Fruit fly (Drosophila melanogaster) whole organism, embryonic: Measurements from ENCODE around the gene ben.

ENCODE experiments used
- Atf-2 ChIP-seq: fragments of 200-800 bp; sonication (Bioruptor generic); optimal IDR thresholded peaks from 2 replicates; lab custom pipeline; 2016; ENCODE audit warnings: missing biosample characterization, missing genetic modification characterization
- Bteb2 ChIP-seq: fragments of 200-800 bp; sonication (Bioruptor generic); optimal IDR thresholded peaks from 2 replicates; lab custom pipeline; 2016; ENCODE audit warnings: missing biosample characterization, missing genetic modification characterization
- CG10267 ChIP-seq: fragments of 200-800 bp; sonication (Bioruptor generic); optimal IDR thresholded peaks from 2 replicates; lab custom pipeline; 2018; ENCODE audit warnings: missing biosample characterization, mild to moderate bottlenecking, missing genetic modification characterization, moderate library complexity
- CG11504 ChIP-seq: fragments of 200-800 bp; sonication (Bioruptor generic); optimal IDR thresholded peaks from 3 replicates; lab custom pipeline; 2019; ENCODE audit warnings: missing biosample characterization, mild to moderate bottlenecking, missing genetic modification characterization, moderate library complexity
- CG13123 ChIP-seq: fragments of 200-800 bp; sonication (Bioruptor generic); optimal IDR thresholded peaks from 2 replicates; lab custom pipeline; 2016; ENCODE audit warnings: missing biosample characterization, missing genetic modification characterization
- CG13894 ChIP-seq: fragments of 200-800 bp; sonication (Bioruptor generic); optimal IDR thresholded peaks from 3 replicates; lab custom pipeline; 2018; ENCODE audit warnings: missing biosample characterization, mild to moderate bottlenecking, missing genetic modification characterization, moderate library complexity
- CG14441 ChIP-seq: fragments of 200-800 bp; sonication (Bioruptor generic); IDR thresholded peaks from 2 replicates; pipeline ENCODE4 v1.3.6; 2022; ENCODE audit warnings: missing biosample characterization, missing genetic modification characterization
- CG17912 ChIP-seq: fragments of 200-800 bp; sonication (Bioruptor generic); optimal IDR thresholded peaks from 2 replicates; lab custom pipeline; 2018; ENCODE audit warnings: missing biosample characterization, mild to moderate bottlenecking, missing genetic modification characterization
- CG1832 ChIP-seq: fragments of 200-800 bp; sonication (Bioruptor generic); optimal IDR thresholded peaks from 2 replicates; lab custom pipeline; 2017; ENCODE audit warnings: missing biosample characterization, mild to moderate bottlenecking, missing genetic modification characterization, inconsistent platforms
- CG2199 ChIP-seq: fragments of 200-800 bp; sonication (Bioruptor generic); IDR thresholded peaks from 3 replicates; pipeline ENCODE4 v1.3.6; 2022; ENCODE audit warnings: missing biosample characterization, missing genetic modification characterization
- CG2712 ChIP-seq: fragments of 200-800 bp; optimal IDR thresholded peaks from 3 replicates; lab custom pipeline; 2019; ENCODE audit warnings: missing biosample characterization, mild to moderate bottlenecking, missing genetic modification characterization, moderate library complexity
- CG32772 ChIP-seq: fragments of 200-800 bp; sonication (Bioruptor generic); IDR thresholded peaks from 2 replicates; pipeline ENCODE4 v1.3.6; 2022; ENCODE audit warnings: missing biosample characterization, missing genetic modification characterization
- CG4404 ChIP-seq: fragments of 200-800 bp; sonication (Bioruptor generic); IDR thresholded peaks from 2 replicates; pipeline ENCODE4 v1.3.6; 2022; ENCODE audit warnings: missing biosample characterization, missing genetic modification characterization
- CG7271 ChIP-seq: fragments of 200-800 bp; sonication (Bioruptor generic); optimal IDR thresholded peaks from 2 replicates; lab custom pipeline; 2018; ENCODE audit warnings: missing biosample characterization, mild to moderate bottlenecking, missing genetic modification characterization, moderate library complexity
- CG7786 ChIP-seq: fragments of 200-800 bp; sonication (Bioruptor generic); optimal IDR thresholded peaks from 2 replicates; lab custom pipeline; 2016; ENCODE audit warnings: missing biosample characterization, missing genetic modification characterization
- CG7839 ChIP-seq: fragments of 200-800 bp; sonication (Bioruptor generic); optimal IDR thresholded peaks from 3 replicates; lab custom pipeline; 2018; ENCODE audit warnings: missing biosample characterization, mild to moderate bottlenecking, missing genetic modification characterization, moderate library complexity
- CG9215 ChIP-seq: fragments of 200-800 bp; sonication (Bioruptor generic); IDR thresholded peaks from 2 replicates; pipeline ENCODE4 v1.3.6; 2022; ENCODE audit warnings: missing biosample characterization, missing genetic modification characterization
- Deaf1 ChIP-seq: fragments of 200-800 bp; optimal IDR thresholded peaks from 3 replicates; lab custom pipeline; 2019; ENCODE audit warnings: missing biosample characterization, mild to moderate bottlenecking, missing genetic modification characterization, moderate library complexity
- Dip2 ChIP-seq: fragments of 200-800 bp; sonication (Bioruptor generic); IDR thresholded peaks from 2 replicates; pipeline ENCODE4 v1.3.6; 2022; ENCODE audit warnings: missing biosample characterization, missing genetic modification characterization
- Drgx ChIP-seq: fragments of 200-800 bp; sonication (Bioruptor generic); IDR thresholded peaks from 2 replicates; pipeline ENCODE4 v1.3.6; 2022; ENCODE audit warnings: missing biosample characterization, missing genetic modification characterization
- ERR ChIP-seq: fragments of 200-800 bp; sonication (Bioruptor generic); optimal IDR thresholded peaks from 2 replicates; lab custom pipeline; 2016; ENCODE audit warnings: missing biosample characterization, missing genetic modification characterization
- GATAe ChIP-seq: fragments of 200-800 bp; sonication (Bioruptor generic); conservative IDR thresholded peaks from 2 replicates; pipeline ENCODE4 v1.3.6; 2022; ENCODE audit warnings: missing biosample characterization, missing genetic modification characterization
- Gug ChIP-seq: fragments of 200-800 bp; sonication (Bioruptor generic); IDR thresholded peaks from 4 replicates; pipeline ENCODE4 v1.3.6; 2022; ENCODE audit warnings: missing biosample characterization, missing genetic modification characterization
- Hey ChIP-seq: fragments of 200-800 bp; sonication (Bioruptor generic); optimal IDR thresholded peaks from 3 replicates; lab custom pipeline; 2018; ENCODE audit warnings: missing biosample characterization, mild to moderate bottlenecking, missing genetic modification characterization
- Hr3 ChIP-seq: fragments of 200-800 bp; sonication (Bioruptor generic); optimal IDR thresholded peaks from 3 replicates; lab custom pipeline; 2016; ENCODE audit warnings: missing biosample characterization, missing genetic modification characterization
- Jarid2 ChIP-seq: fragments of 200-800 bp; sonication (Bioruptor generic); optimal IDR thresholded peaks from 3 replicates; lab custom pipeline; 2017; ENCODE audit warnings: mild to moderate bottlenecking, missing biosample characterization, missing genetic modification reagents, missing genetic modification characterization
- Kr ChIP-seq: fragments of 200-800 bp; sonication (Bioruptor generic); optimal IDR thresholded peaks from 2 replicates; lab custom pipeline; 2017; ENCODE audit warnings: missing biosample characterization, mild to moderate bottlenecking, missing genetic modification characterization
- Sry-δ ChIP-seq: fragments of 200-800 bp; sonication (Bioruptor generic); optimal IDR thresholded peaks from 2 replicates; lab custom pipeline; 2016; ENCODE audit warnings: missing biosample characterization, missing genetic modification characterization
- Tbp ChIP-seq: fragments of >200 bp; optimal IDR thresholded peaks from 2 replicates; lab custom pipeline; 2018; ENCODE audit warnings: missing biosample characterization, missing genetic modification characterization
- Trl ChIP-seq, 3 experiments: fragments of >200 bp in 2 of 3; fragments of 200-800 bp in 1 of 3; sonication (Bioruptor generic) in 1 of 3; optimal IDR thresholded peaks; 2 replicates in 1 of 3; 3 replicates in 2 of 3; lab custom pipeline; 2016 to 2017; ENCODE audit warnings: missing biosample characterization in 1 of 3, missing genetic modification characterization in 1 of 3
- bsh ChIP-seq, 2 experiments: fragments of 200-800 bp; sonication (Bioruptor generic); optimal IDR thresholded peaks; 2 replicates each; lab custom pipeline; 2017 to 2018; ENCODE audit warnings: mild to moderate bottlenecking in 2 of 2, missing biosample characterization in 2 of 2, missing genetic modification characterization in 2 of 2, moderate library complexity in 1 of 2
- cg ChIP-seq: fragments of 200-800 bp; sonication (Bioruptor generic); optimal IDR thresholded peaks from 3 replicates; lab custom pipeline; 2019; ENCODE audit warnings: missing biosample characterization, mild to moderate bottlenecking, missing genetic modification characterization, moderate library complexity
- chm ChIP-seq: fragments of 200-800 bp; sonication (Bioruptor generic); IDR thresholded peaks from 2 replicates; pipeline ENCODE4 v1.3.6; 2022; ENCODE audit warnings: missing biosample characterization, missing genetic modification characterization
- dati ChIP-seq: fragments of 200-800 bp; sonication (Bioruptor generic); IDR thresholded peaks from 2 replicates; pipeline ENCODE4 v1.3.6; 2022; ENCODE audit warnings: missing biosample characterization, missing genetic modification characterization
- disco-r ChIP-seq: fragments of 200-800 bp; sonication (Bioruptor generic); optimal IDR thresholded peaks from 2 replicates; lab custom pipeline; 2016; ENCODE audit warnings: missing biosample characterization, missing genetic modification characterization
- esg ChIP-seq: fragments of 200-800 bp; sonication (Bioruptor generic); conservative IDR thresholded peaks from 2 replicates; pipeline ENCODE4 v1.3.6; 2022; ENCODE audit warnings: missing biosample characterization, missing genetic modification characterization
- gsb ChIP-seq: fragments of 200-800 bp; sonication (Bioruptor generic); IDR thresholded peaks from 2 replicates; pipeline ENCODE4 v1.3.6; 2022; ENCODE audit warnings: missing biosample characterization, missing genetic modification characterization
- gsb-n ChIP-seq: fragments of 200-800 bp; sonication (Bioruptor generic); optimal IDR thresholded peaks from 3 replicates; lab custom pipeline; 2018; ENCODE audit warnings: missing biosample characterization, mild to moderate bottlenecking, missing genetic modification characterization
- insv ChIP-seq, 2 experiments: fragments of 200-800 bp; sonication (Bioruptor generic); optimal IDR thresholded peaks; 3 replicates each; lab custom pipeline; 2016 to 2018; ENCODE audit warnings: missing biosample characterization in 2 of 2, missing genetic modification characterization in 2 of 2
- kay ChIP-seq: fragments of 200-800 bp; sonication (Bioruptor generic); optimal IDR thresholded peaks from 2 replicates; lab custom pipeline; 2016; ENCODE audit warnings: missing biosample characterization, missing genetic modification characterization
- nmo ChIP-seq: fragments of 200-800 bp; sonication (Bioruptor generic); optimal IDR thresholded peaks from 2 replicates; lab custom pipeline; 2018; ENCODE audit warnings: missing biosample characterization, mild to moderate bottlenecking, missing genetic modification characterization, moderate library complexity
- nom ChIP-seq: fragments of 200-800 bp; sonication (Bioruptor generic); optimal IDR thresholded peaks from 2 replicates; lab custom pipeline; 2017; ENCODE audit warnings: missing biosample characterization, missing genetic modification characterization, mild to moderate bottlenecking, moderate library complexity, missing genetic modification reagents
- pros ChIP-seq: fragments of 200-800 bp; sonication (Bioruptor generic); optimal IDR thresholded peaks from 3 replicates; lab custom pipeline; 2019; ENCODE audit warnings: missing biosample characterization, mild to moderate bottlenecking, missing genetic modification characterization, moderate library complexity
- ranshi ChIP-seq: fragments of 200-800 bp; sonication (Bioruptor generic); IDR thresholded peaks from 2 replicates; pipeline ENCODE4 v1.3.6; 2022; ENCODE audit warnings: missing biosample characterization, missing genetic modification characterization
- row ChIP-seq: fragments of 200-800 bp; sonication (Bioruptor generic); IDR thresholded peaks from 3 replicates; pipeline ENCODE4 v1.3.6; 2022; ENCODE audit warnings: missing biosample characterization, missing genetic modification characterization
- sens-2 ChIP-seq: fragments of 200-800 bp; sonication (Bioruptor generic); IDR thresholded peaks from 2 replicates; pipeline ENCODE4 v1.3.6; 2022; ENCODE audit warnings: missing biosample characterization, missing genetic modification characterization
- tll ChIP-seq, 2 experiments: fragments of 200-800 bp in 1 of 2; fragments of >200 bp in 1 of 2; sonication (Bioruptor generic) in 1 of 2; optimal IDR thresholded peaks; 2 replicates each; lab custom pipeline; 2017 to 2019; ENCODE audit warnings: missing biosample characterization in 2 of 2, missing genetic modification characterization in 2 of 2, mild to moderate bottlenecking in 1 of 2, moderate library complexity in 1 of 2
- tx ChIP-seq: fragments of 200-800 bp; sonication (Bioruptor generic); optimal IDR thresholded peaks from 2 replicates; lab custom pipeline; 2016; ENCODE audit warnings: missing biosample characterization, missing genetic modification characterization
- z ChIP-seq: fragments of 200-800 bp; sonication (Bioruptor generic); IDR thresholded peaks from 3 replicates; pipeline ENCODE4 v1.3.6; 2022; ENCODE audit warnings: missing biosample characterization, missing genetic modification characterization
- zen ChIP-seq: fragments of 200-800 bp; sonication (Bioruptor generic); optimal IDR thresholded peaks from 3 replicates; lab custom pipeline; 2018; ENCODE audit warnings: missing biosample characterization, mild to moderate bottlenecking, missing genetic modification characterization, moderate library complexity

The ben gene

dm6 chrX:13993144-13993700 lies 2.9 kb upstream of the ben start:
- no peak for TF ChIP-seq Dip2 (GFP tag; lab: Robert Waterston, UW)
- peak in 1 of 2 experiments; percentile 76 for TF ChIP-seq insv (GFP tag; optimal IDR thresholded peaks at IDR 0.05; lab: Kevin White, UChicago)
- no peak for TF ChIP-seq Gug (GFP tag; lab: Robert Waterston, UW)
- no peak for TF ChIP-seq CG4404
- TF ChIP-seq Hr3 (GFP tag; lab: Kevin White, UChicago), result no peak
- TF ChIP-seq Tbp, result no peak
- peak; percentile 97 for TF ChIP-seq nom (GFP tag; lab: Kevin White, UChicago)
- no peak for TF ChIP-seq CG2712
- peak in 1 of 2 experiments; percentile 95 for TF ChIP-seq bsh (GFP tag; optimal IDR thresholded peaks at IDR 0.05; lab: Kevin White, UChicago)
- TF ChIP-seq Hey (tag; lab: Kevin White, UChicago), result no peak
- no peak for TF ChIP-seq Kr
- no peak for TF ChIP-seq kay (GFP tag; lab: Kevin White, UChicago)
- no peak for TF ChIP-seq CG13894 (tag; lab: Kevin White, UChicago)
- no peak for TF ChIP-seq CG13123 (GFP tag; lab: Kevin White, UChicago)
- TF ChIP-seq row (GFP tag; lab: Robert Waterston, UW), result no peak
- peak; percentile 71 for TF ChIP-seq Drgx (GFP tag; lab: Robert Waterston, UW)
- TF ChIP-seq CG2199, result no peak
- TF ChIP-seq CG10267, result no peak
- no peak for TF ChIP-seq Sry-δ (GFP tag; lab: Kevin White, UChicago)
- TF ChIP-seq Trl (optimal IDR thresholded peaks at IDR 0.05; lab: Kevin White, UChicago), result no peak
- no peak for TF ChIP-seq Trl (GFP tag; optimal IDR thresholded peaks at IDR 0.05; lab: Kevin White, UChicago)
- TF ChIP-seq CG11504 (tag; lab: Kevin White, UChicago), result peak; percentile 80
- no peak for TF ChIP-seq ranshi (GFP tag; lab: Robert Waterston, UW)
- no peak for TF ChIP-seq CG1832
- no peak for TF ChIP-seq gsb
- TF ChIP-seq, all 482 proteins: peak for 5

DNA sequence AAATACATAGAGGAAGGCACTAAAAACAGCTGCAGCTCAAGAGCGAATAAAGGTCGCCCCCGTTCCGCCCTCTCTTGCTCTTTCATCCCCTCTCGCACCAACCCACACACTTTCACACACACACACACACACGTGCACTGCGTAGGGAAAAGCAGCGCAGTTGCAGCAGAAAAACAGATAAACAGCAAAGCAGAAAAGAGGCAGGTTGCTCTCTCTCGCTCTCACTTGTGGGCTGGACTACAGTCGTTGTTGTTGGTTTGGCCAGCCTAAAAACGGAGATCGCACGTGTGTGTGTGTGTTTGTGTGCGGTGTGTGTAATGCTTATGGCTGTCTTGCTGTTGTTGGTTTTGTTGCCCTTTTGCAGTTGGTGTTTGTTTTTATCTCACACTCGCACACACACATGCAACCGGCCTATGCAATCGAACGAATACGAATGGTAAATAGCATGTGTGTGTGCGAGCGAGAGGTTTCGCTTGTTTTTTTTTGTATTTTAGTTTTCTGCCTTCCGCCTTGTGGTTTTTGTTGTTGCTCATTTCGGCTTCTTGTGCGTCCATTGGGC lies 1.3 kb upstream of the ben start:
- no peak for TF ChIP-seq CG7786 (GFP tag; lab: Kevin White, UChicago)
- TF ChIP-seq CG17912 (GFP tag; lab: Kevin White, UChicago), result no peak
- no peak for TF ChIP-seq sens-2 (GFP tag; lab: Robert Waterston, UW)
- peak; percentile 51 for TF ChIP-seq pros (GFP tag; lab: Kevin White, UChicago)
- TF ChIP-seq Atf-2, result no peak
- no peak for TF ChIP-seq gsb-n (tag; lab: Kevin White, UChicago)
- TF ChIP-seq tx, result no peak
- peak; percentile 1 for TF ChIP-seq Deaf1 (tag; lab: Kevin White, UChicago)
- peak; percentile 90 for TF ChIP-seq CG32772 (GFP tag; lab: Robert Waterston, UW)
- no peak for TF ChIP-seq dati (GFP tag; lab: Robert Waterston, UW)
- TF ChIP-seq tll (GFP tag; optimal IDR thresholded peaks at IDR 0.05; lab: Kevin White, UChicago), result peak in 1 of 2 experiments; percentile 45
- TF ChIP-seq CG7839 (tag; lab: Kevin White, UChicago), result no peak
- TF ChIP-seq CG11504 (tag; lab: Kevin White, UChicago), result peak; percentile 51
- TF ChIP-seq CG14441 (GFP tag; lab: Robert Waterston, UW), result no peak
- TF ChIP-seq Jarid2 (GFP tag; lab: Kevin White, UChicago), result peak; percentile 47
- TF ChIP-seq Drgx (GFP tag; lab: Robert Waterston, UW), result peak; percentile 78
- TF ChIP-seq ERR (GFP tag; lab: Kevin White, UChicago), result peak; percentile 74
- TF ChIP-seq GATAe, result no peak
- TF ChIP-seq z (GFP tag; lab: Robert Waterston, UW), result peak; percentile 79; the same call in 2 of the 3 replicates
- TF ChIP-seq CG9215 (GFP tag; lab: Robert Waterston, UW), result no peak
- TF ChIP-seq disco-r (GFP tag; lab: Kevin White, UChicago), result no peak
- no peak for TF ChIP-seq chm (GFP tag; lab: Robert Waterston, UW)
- TF ChIP-seq esg (GFP tag; lab: Robert Waterston, UW), result 0 out of 2 replicates have a peak, but pooled peaks have one; percentile 7
- TF ChIP-seq nmo, result peak; percentile 37
- no peak for TF ChIP-seq CG7271 (tag; lab: Kevin White, UChicago)
- peak; percentile 99 for TF ChIP-seq cg
- peak; percentile 52 for TF ChIP-seq zen
- TF ChIP-seq Bteb2 (GFP tag; lab: Kevin White, UChicago), result no peak
